Worm (Caenorhabditis elegans) whole organism, L1 larva: ENCODE data around the gene tag-151.

Experiments
- C04F5.9 ChIP-seq: sonication (generic microtip); optimal IDR thresholded peaks from 2 replicates; lab custom pipeline; 2016; ENCODE audit warnings: missing genetic modification characterization, missing compliant biosample characterization
- F16B12.6 ChIP-seq: fragments of 150-350 bp; optimal IDR thresholded peaks from 2 replicates; lab custom pipeline; 2014; ENCODE audit warnings: missing biosample characterization, missing genetic modification characterization
- aha-1 ChIP-seq: fragments of 150-350 bp; optimal IDR thresholded peaks from 2 replicates; lab custom pipeline; 2014; ENCODE audit warnings: missing biosample characterization, missing genetic modification characterization
- aly-2 ChIP-seq: fragments of 150-350 bp; optimal IDR thresholded peaks from 2 replicates; lab custom pipeline; 2014; ENCODE audit warnings: missing biosample characterization, missing genetic modification characterization
- ceh-82 ChIP-seq, 3 experiments: fragments of 150-350 bp in 1 of 3; sonication (generic microtip) in 2 of 3; optimal IDR thresholded peaks; 2 replicates each; lab custom pipeline; 2014 to 2017; ENCODE audit warnings: missing biosample characterization in 3 of 3, missing genetic modification characterization in 3 of 3
- ceh-88 ChIP-seq: fragments of 200-800 bp; sonication (Bioruptor generic); IDR thresholded peaks from 2 replicates; pipeline ENCODE4 v1.3.6; 2022; ENCODE audit warnings: missing genetic modification characterization, missing compliant biosample characterization
- ceh-90 ChIP-seq: sonication (generic microtip); optimal IDR thresholded peaks from 2 replicates; lab custom pipeline; 2016; ENCODE audit warnings: missing genetic modification characterization, missing compliant biosample characterization
- ces-1 ChIP-seq: fragments of 150-350 bp; optimal IDR thresholded peaks from 2 replicates; lab custom pipeline; 2014; ENCODE audit warnings: missing biosample characterization, missing genetic modification reagents, missing genetic modification characterization
- dsc-1 ChIP-seq: sonication (generic microtip); optimal IDR thresholded peaks from 2 replicates; lab custom pipeline; 2016; ENCODE audit warnings: mild to moderate bottlenecking, missing genetic modification characterization, missing compliant biosample characterization
- efl-1 ChIP-seq, 4 experiments: fragments of 150-350 bp; optimal IDR thresholded peaks in 3 of 4; peaks in 1 of 4; 1 replicate in 1 of 4; 2 replicates in 3 of 4; lab custom pipeline; 2014; ENCODE audit warnings: missing biosample characterization in 2 of 4, missing genetic modification characterization in 2 of 4, missing genetic modification reagents in 2 of 4
- egl-13 ChIP-seq: sonication (generic microtip); optimal IDR thresholded peaks from 2 replicates; lab custom pipeline; 2016; ENCODE audit warnings: missing genotype, missing genetic modification reagents, missing genetic modification characterization, missing compliant biosample characterization
- elt-2 ChIP-seq: sonication (generic microtip); optimal IDR thresholded peaks from 2 replicates; lab custom pipeline; 2016; ENCODE audit warnings: missing genetic modification characterization, mild to moderate bottlenecking, inconsistent platforms, missing compliant biosample characterization, missing genetic modification reagents
- fkh-8 ChIP-seq: sonication (generic microtip); optimal IDR thresholded peaks from 2 replicates; lab custom pipeline; 2016; ENCODE audit warnings: mild to moderate bottlenecking, missing genetic modification characterization, missing compliant biosample characterization
- fos-1 ChIP-seq: fragments of 150-350 bp; optimal IDR thresholded peaks from 2 replicates; lab custom pipeline; 2014; ENCODE audit warnings: missing biosample characterization, missing genetic modification characterization
- hlh-4 ChIP-seq: sonication (generic microtip); optimal IDR thresholded peaks from 2 replicates; lab custom pipeline; 2016; ENCODE audit warnings: mild to moderate bottlenecking, missing genetic modification characterization, missing compliant biosample characterization
- isw-1 ChIP-seq: fragments of 200-800 bp; sonication (Bioruptor generic); IDR thresholded peaks from 2 replicates; pipeline ENCODE4 v1.3.6; 2022; ENCODE audit warnings: missing genetic modification characterization, missing compliant biosample characterization
- jun-1 ChIP-seq: fragments of 150-350 bp; optimal IDR thresholded peaks from 2 replicates; lab custom pipeline; 2014; ENCODE audit warnings: missing biosample characterization, missing genetic modification reagents, missing genetic modification characterization
- lin-13 ChIP-seq: fragments of 150-350 bp; optimal IDR thresholded peaks from 2 replicates; lab custom pipeline; 2014; ENCODE audit warnings: missing biosample characterization, missing genetic modification reagents, missing genetic modification characterization
- lin-14 ChIP-seq: fragments of 200-800 bp; sonication (Bioruptor generic); optimal IDR thresholded peaks from 2 replicates; lab custom pipeline; 2018; ENCODE audit warnings: mild to moderate bottlenecking, missing genetic modification characterization, moderate library complexity, missing compliant biosample characterization
- lin-15B ChIP-seq: fragments of 150-350 bp; sonication (generic microtip); optimal IDR thresholded peaks from 3 replicates; lab custom pipeline; 2014; ENCODE audit warnings: missing biosample characterization, missing genetic modification characterization
- lin-35 ChIP-seq, 2 experiments: fragments of 150-350 bp; optimal IDR thresholded peaks; 2 replicates each; lab custom pipeline; 2014; ENCODE audit warnings: missing biosample characterization in 2 of 2, missing genetic modification characterization in 2 of 2, missing genetic modification reagents in 2 of 2
- lin-39 ChIP-seq: fragments of 150-350 bp; optimal IDR thresholded peaks from 2 replicates; lab custom pipeline; 2014; ENCODE audit warnings: missing biosample characterization, missing genetic modification reagents, missing genetic modification characterization
- lir-3 ChIP-seq: sonication (generic microtip); optimal IDR thresholded peaks from 2 replicates; lab custom pipeline; 2016; ENCODE audit warnings: mild to moderate bottlenecking, missing genetic modification characterization, moderate library complexity, missing compliant biosample characterization; ENCODE audit not compliant: poor library complexity
- mdl-1 ChIP-seq, 2 experiments: fragments of 150-350 bp; optimal IDR thresholded peaks; 2 replicates each; lab custom pipeline; 2014 to 2017; ENCODE audit warnings: missing biosample characterization in 2 of 2, missing genetic modification characterization in 2 of 2, inconsistent platforms in 1 of 2
- mep-1 ChIP-seq: fragments of 150-350 bp; optimal IDR thresholded peaks from 2 replicates; lab custom pipeline; 2014; ENCODE audit warnings: missing biosample characterization, missing genetic modification characterization
- nhr-11 ChIP-seq: fragments of 150-350 bp; optimal IDR thresholded peaks from 2 replicates; lab custom pipeline; 2014; ENCODE audit warnings: missing biosample characterization, missing genetic modification characterization
- nhr-19 ChIP-seq: fragments of 200-800 bp; sonication (Bioruptor generic); conservative IDR thresholded peaks from 2 replicates; pipeline ENCODE4 v1.3.6; 2022; ENCODE audit warnings: missing genetic modification characterization, missing compliant biosample characterization
- nhr-237 ChIP-seq: fragments of 150-350 bp; optimal IDR thresholded peaks from 2 replicates; lab custom pipeline; 2014; ENCODE audit warnings: missing biosample characterization, missing genetic modification characterization
- nhr-71 ChIP-seq: sonication (generic microtip); optimal IDR thresholded peaks from 2 replicates; lab custom pipeline; 2016; ENCODE audit warnings: mild to moderate bottlenecking, missing genetic modification characterization, moderate library complexity, missing compliant biosample characterization
- nhr-77 ChIP-seq: fragments of 150-350 bp; optimal IDR thresholded peaks from 2 replicates; lab custom pipeline; 2014; ENCODE audit warnings: missing biosample characterization, missing genetic modification characterization
- nhr-84 ChIP-seq: sonication (generic microtip); optimal IDR thresholded peaks from 2 replicates; lab custom pipeline; 2017; ENCODE audit warnings: missing biosample characterization, missing genetic modification characterization
- nhr-85 ChIP-seq: sonication (generic microtip); peaks from one replicate; lab custom pipeline; 2016; ENCODE audit warnings: missing genetic modification characterization, inconsistent platforms, missing compliant biosample characterization
- nhr-90 ChIP-seq: sonication (generic microtip); optimal IDR thresholded peaks from 2 replicates; lab custom pipeline; 2016; ENCODE audit warnings: mild to moderate bottlenecking, missing genetic modification characterization, missing compliant biosample characterization; ENCODE audit not compliant: poor library complexity
- pqm-1 ChIP-seq: sonication (generic microtip); optimal IDR thresholded peaks from 3 replicates; lab custom pipeline; 2017; ENCODE audit warnings: missing biosample characterization, missing genetic modification characterization
- skn-1 ChIP-seq: fragments of 150-350 bp; optimal IDR thresholded peaks from 2 replicates; lab custom pipeline; 2014; ENCODE audit warnings: missing biosample characterization, missing genetic modification characterization
- snu-23 ChIP-seq: sonication (generic microtip); optimal IDR thresholded peaks from 2 replicates; lab custom pipeline; 2016; ENCODE audit warnings: missing genetic modification characterization, missing compliant biosample characterization
- sptf-1 ChIP-seq: fragments of 150-350 bp; optimal IDR thresholded peaks from 2 replicates; lab custom pipeline; 2014; ENCODE audit warnings: missing biosample characterization, missing genetic modification characterization
- swsn-7 ChIP-seq: sonication (generic microtip); optimal IDR thresholded peaks from 2 replicates; lab custom pipeline; 2016; ENCODE audit warnings: missing genetic modification characterization, missing compliant biosample characterization
- tbx-2 ChIP-seq: sonication (generic microtip); optimal IDR thresholded peaks from 2 replicates; lab custom pipeline; 2016; ENCODE audit warnings: missing genetic modification characterization, missing compliant biosample characterization
- tlp-1 ChIP-seq: fragments of 150-350 bp; optimal IDR thresholded peaks from 2 replicates; lab custom pipeline; 2014; ENCODE audit warnings: missing biosample characterization, missing genetic modification characterization
- unc-130 ChIP-seq: fragments of 150-350 bp; optimal IDR thresholded peaks from 2 replicates; lab custom pipeline; 2017; ENCODE audit warnings: missing biosample characterization, missing genetic modification characterization, inconsistent platforms
- unc-30 ChIP-seq: sonication (generic microtip); optimal IDR thresholded peaks from 2 replicates; lab custom pipeline; 2017; ENCODE audit warnings: missing biosample characterization, missing genetic modification characterization
- unc-86 ChIP-seq: sonication (generic microtip); optimal IDR thresholded peaks from 2 replicates; lab custom pipeline; 2016; ENCODE audit warnings: missing genetic modification characterization, missing compliant biosample characterization
- vab-15 ChIP-seq: sonication (generic microtip); optimal IDR thresholded peaks from 2 replicates; lab custom pipeline; 2017; ENCODE audit warnings: missing genotype, mild to moderate bottlenecking, missing genetic modification characterization, missing compliant biosample characterization
- xbp-1 ChIP-seq: sonication (generic microtip); optimal IDR thresholded peaks from 2 replicates; lab custom pipeline; 2016; ENCODE audit warnings: missing genetic modification characterization, missing compliant biosample characterization
- zip-4 ChIP-seq: fragments of 200-800 bp; sonication (Bioruptor generic); optimal IDR thresholded peaks from 2 replicates; lab custom pipeline; 2018; ENCODE audit warnings: mild to moderate bottlenecking, missing genetic modification characterization, moderate library complexity, missing compliant biosample characterization
- ztf-4 ChIP-seq: fragments of 150-350 bp; optimal IDR thresholded peaks from 2 replicates; lab custom pipeline; 2014; ENCODE audit warnings: missing biosample characterization, missing genetic modification characterization

tag-151 gene

ce11 chrII:4693129-4693528, 16.9 kb upstream of the tag-151 start, which contains the start of gene F10G7.5 (continued):
- no peak for TF ChIP-seq tbx-2 (tag; lab: Kevin White, UChicago)
- no peak for TF ChIP-seq sptf-1 (tag; lab: Kevin White, UChicago)
- no peak for TF ChIP-seq lin-15B (tag; lab: Kevin White, UChicago)
- TF ChIP-seq xbp-1 (tag; lab: Kevin White, UChicago) = no peak
- TF ChIP-seq jun-1 = no peak
- no peak for TF ChIP-seq lir-3 (tag; lab: Kevin White, UChicago)
- TF ChIP-seq pqm-1 (tag; lab: Kevin White, UChicago) = no peak
- TF ChIP-seq aha-1 (tag; lab: Kevin White, UChicago) = no peak
- TF ChIP-seq mdl-1 (tag; optimal IDR thresholded peaks at IDR 0.05; lab: Kevin White, UChicago) = no peak
- TF ChIP-seq unc-86 (tag; lab: Kevin White, UChicago) = no peak
- no peak for TF ChIP-seq ceh-90
- TF ChIP-seq nhr-11 = no peak
- no peak for TF ChIP-seq mep-1 (tag; lab: Kevin White, UChicago)
- peak; percentile 67 for TF ChIP-seq lin-14
- TF ChIP-seq snu-23 (GFP tag; lab: Kevin White, UChicago) = peak; percentile 23

DNA sequence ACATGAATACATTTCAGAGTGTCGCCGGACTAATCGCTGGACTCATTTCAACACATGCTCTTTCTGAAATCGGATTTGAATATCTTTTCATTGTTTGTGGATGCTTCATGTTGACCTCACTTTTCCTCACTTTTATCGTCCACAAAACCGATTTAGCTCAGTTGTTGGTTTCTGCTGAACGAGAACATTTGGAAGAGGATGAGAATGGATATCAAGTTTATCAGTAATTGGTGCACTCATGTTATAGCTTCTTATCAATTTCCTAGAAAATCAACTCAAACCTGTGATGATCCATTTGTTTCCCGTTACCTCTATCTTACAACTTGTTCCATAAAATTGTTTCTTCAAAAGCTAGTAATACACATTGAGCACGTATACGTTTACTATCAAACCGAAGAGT, 14.0 kb upstream of the tag-151 start:
- TF ChIP-seq zip-4 (GFP tag; lab: Kevin White, UChicago) (no peak), nhr-85 (peak; percentile 14), unc-30 (tag; lab: Kevin White, UChicago) (no peak), hlh-4 (tag; lab: Kevin White, UChicago) (no peak), aly-2 (tag; lab: Kevin White, UChicago) (peak; percentile 40), F16B12.6 (tag; lab: Kevin White, UChicago) (no peak), skn-1 (tag; lab: Kevin White, UChicago) (no peak), egl-13 (tag; lab: Kevin White, UChicago) (no peak)

- no peak for TF ChIP-seq sptf-1 (tag; lab: Kevin White, UChicago)
- TF ChIP-seq unc-130 = peak; percentile 84
- peak; percentile 32 for TF ChIP-seq elt-2
- TF ChIP-seq efl-1 (optimal IDR thresholded peaks at IDR 0.05; lab: Kevin White, UChicago) = peak; percentile 93 to 96
- TF ChIP-seq efl-1 (GFP tag; optimal IDR thresholded peaks at IDR 0.05 in 1 of 2; lab: Kevin White, UChicago) = peak; percentile 94 to 99
- peak; percentile 45 for TF ChIP-seq unc-86 (tag; lab: Kevin White, UChicago)
- peak; percentile 62 for TF ChIP-seq vab-15 (tag; lab: Kevin White, UChicago)
- peak; percentile 56 for TF ChIP-seq lin-39 (tag; lab: Kevin White, UChicago)
- TF ChIP-seq lin-15B (tag; lab: Kevin White, UChicago) = peak; percentile 66
- TF ChIP-seq tlp-1 (tag; lab: Kevin White, UChicago) = no peak
- peak; percentile 52 for TF ChIP-seq lin-13
- peak; percentile 58 for TF ChIP-seq dsc-1 (tag; lab: Kevin White, UChicago)
- peak; percentile 17 for TF ChIP-seq ztf-4
- TF ChIP-seq nhr-19 (GFP tag; lab: Robert Waterston, UW) = peak; percentile 70
- TF ChIP-seq skn-1 (tag; lab: Kevin White, UChicago) = peak; percentile 100
- no peak for TF ChIP-seq ces-1 (GFP tag; lab: Kevin White, UChicago)
- peak; percentile 77 for TF ChIP-seq snu-23 (GFP tag; lab: Kevin White, UChicago)
- TF ChIP-seq swsn-7 (tag; lab: Kevin White, UChicago) = peak; percentile 66
- TF ChIP-seq xbp-1 (tag; lab: Kevin White, UChicago) = peak; percentile 66
- peak; percentile 12 for TF ChIP-seq fkh-8 (tag; lab: Kevin White, UChicago)
- no peak for TF ChIP-seq unc-30 (tag; lab: Kevin White, UChicago)
- TF ChIP-seq nhr-237 (tag; lab: Kevin White, UChicago) = no peak
- peak; percentile 77 for TF ChIP-seq isw-1 (GFP tag; lab: Robert Waterston, UW)
- TF ChIP-seq pqm-1 (tag; lab: Kevin White, UChicago) = no peak
- peak; percentile 50 for TF ChIP-seq nhr-11
- peak; percentile 51 for TF ChIP-seq fos-1 (tag; lab: Kevin White, UChicago)
- TF ChIP-seq jun-1 = peak; percentile 10
- TF ChIP-seq ceh-88 (GFP tag; lab: Robert Waterston, UW) = peak; percentile 22; the same call in 1 of the 2 replicates
- TF ChIP-seq nhr-90 (tag; lab: Kevin White, UChicago) = peak; percentile 58
- no peak for TF ChIP-seq C04F5.9 (tag; lab: Kevin White, UChicago)
- TF ChIP-seq nhr-84 = no peak
- TF ChIP-seq lin-35 (GFP tag; optimal IDR thresholded peaks at IDR 0.05; lab: Kevin White, UChicago) = peak; percentile 92 to 97
- peak; percentile 42 for TF ChIP-seq nhr-77 (tag; lab: Kevin White, UChicago)
- TF ChIP-seq mdl-1 (tag; optimal IDR thresholded peaks at IDR 0.05; lab: Kevin White, UChicago) = peak in 1 of 2 experiments; percentile 49
- peak; percentile 81 for TF ChIP-seq nhr-71
- TF ChIP-seq lir-3 (tag; lab: Kevin White, UChicago) = peak; percentile 66
- peak in 2 of 3 experiments; percentile 59 to 81 for TF ChIP-seq ceh-82 (tag; optimal IDR thresholded peaks at IDR 0.05; lab: Kevin White, UChicago)
Measured at ce11 chrII:4698266-4698771, 11.8 kb upstream of the tag-151 start, which contains the start of the genes rpn-5 and scc-1. TSS of gene rpn-5 (minus strand) at chrII:4698427. TSS of gene scc-1 (plus strand) at chrII:4698721.
